Fruit fly (Drosophila melanogaster) whole organism, wandering third instar larva: ENCODE data around the gene tsl.

Source experiments
- CG9705 ChIP-seq: fragments of 200-800 bp; sonication (Bioruptor generic); optimal IDR thresholded peaks from 2 replicates; lab custom pipeline; 2018; ENCODE audit warnings: missing biosample characterization, mild to moderate bottlenecking, missing genetic modification characterization
- ey ChIP-seq: fragments of 200-800 bp; sonication (Bioruptor generic); optimal IDR thresholded peaks from 2 replicates; lab custom pipeline; 2016; ENCODE audit warnings: missing biosample characterization, missing genetic modification characterization
- h ChIP-seq: fragments of 200-800 bp; sonication (Bioruptor generic); optimal IDR thresholded peaks from 3 replicates; lab custom pipeline; 2016; ENCODE audit warnings: missing biosample characterization, mild to moderate bottlenecking, missing genetic modification characterization
- lola ChIP-seq: fragments of >200 bp; optimal IDR thresholded peaks from 2 replicates; lab custom pipeline; 2017; ENCODE audit warnings: missing biosample characterization, missing genetic modification characterization
- pan ChIP-seq: fragments of >200 bp; optimal IDR thresholded peaks from 2 replicates; lab custom pipeline; 2017
- usp ChIP-seq: fragments of >200 bp; optimal IDR thresholded peaks from 2 replicates; lab custom pipeline; 2017; ENCODE audit warnings: missing biosample characterization, missing genetic modification characterization

- no peak for TF ChIP-seq CG9705 (GFP tag; lab: Kevin White, UChicago)
- no peak for TF ChIP-seq pan (lab: Kevin White, UChicago)
- no peak for TF ChIP-seq ey (GFP tag; lab: Kevin White, UChicago)
- TF ChIP-seq h (GFP tag; lab: Kevin White, UChicago) = no peak
- no peak for TF ChIP-seq lola (GFP tag; lab: Kevin White, UChicago)
- TF ChIP-seq usp (GFP tag; lab: Kevin White, UChicago) = no peak
Observed at dm6 chr3R:21777660-21778059, 4.7 kb downstream of the tsl start, which contains the start of gene Polr1H.
